Worm (Caenorhabditis elegans) whole organism, young adult: ENCODE data around the gene T20G5.9.
"Not testable (repeated sequence)": the region's sequence is repeated elsewhere in the genome, so short reads cannot be mapped to it uniquely, and the experiment has no call there.

Source experiments
- F23B12.7 ChIP-seq: sonication (generic microtip); optimal IDR thresholded peaks from 2 replicates; lab custom pipeline; 2017; ENCODE audit warnings: missing genetic modification characterization, mild to moderate bottlenecking, missing compliant biosample characterization, antibody characterized with exemption, moderate library complexity; ENCODE audit not compliant: insufficient read depth
- F33H1.4 ChIP-seq: fragments of 200-800 bp; sonication (Bioruptor generic); IDR thresholded peaks from 2 replicates; pipeline ENCODE4 v1.3.6; 2022; ENCODE audit warnings: missing genetic modification reagents, missing genetic modification characterization, missing compliant biosample characterization
- F49E8.2 ChIP-seq: sonication (generic microtip); optimal IDR thresholded peaks from 3 replicates; lab custom pipeline; 2017; ENCODE audit warnings: missing genetic modification characterization, mild to moderate bottlenecking, missing compliant biosample characterization, antibody characterized with exemption, moderate library complexity; ENCODE audit not compliant: insufficient read depth
- F57A8.1 ChIP-seq: fragments of 200-800 bp; sonication (Bioruptor generic); optimal IDR thresholded peaks from 2 replicates; lab custom pipeline; 2018; ENCODE audit warnings: mild to moderate bottlenecking, missing genetic modification characterization, moderate library complexity, missing compliant biosample characterization
- K12H6.12 ChIP-seq: fragments of 200-800 bp; sonication (Bioruptor generic); optimal IDR thresholded peaks from 2 replicates; lab custom pipeline; 2018; ENCODE audit warnings: mild to moderate bottlenecking, missing genetic modification characterization, missing compliant biosample characterization
- Y79H2A.3 ChIP-seq: fragments of 200-800 bp; sonication (Bioruptor generic); conservative IDR thresholded peaks from 2 replicates; pipeline ENCODE4 v1.3.6; 2022; ENCODE audit warnings: missing genetic modification reagents, missing genetic modification characterization, missing compliant biosample characterization
- Y95B8A.8 ChIP-seq: fragments of 200-800 bp; sonication (Bioruptor generic); IDR thresholded peaks from 2 replicates; pipeline ENCODE4 v1.3.6; 2022; ENCODE audit warnings: missing genetic modification reagents, missing genetic modification characterization, missing compliant biosample characterization
- ZK185.1 ChIP-seq: sonication (generic microtip); optimal IDR thresholded peaks from 2 replicates; lab custom pipeline; 2016; ENCODE audit warnings: mild to moderate bottlenecking, missing genetic modification characterization, missing compliant biosample characterization; ENCODE audit not compliant: poor library complexity, severe bottlenecking
- attf-5 ChIP-seq: fragments of 200-800 bp; sonication (Bioruptor generic); optimal IDR thresholded peaks from 2 replicates; lab custom pipeline; 2018; ENCODE audit warnings: mild to moderate bottlenecking, missing genetic modification characterization, missing compliant biosample characterization
- dpl-1 ChIP-seq: fragments of 150-350 bp; optimal IDR thresholded peaks from 2 replicates; lab custom pipeline; 2014; ENCODE audit warnings: missing biosample characterization, missing genetic modification reagents, missing genetic modification characterization
- efl-1 ChIP-seq: fragments of 150-350 bp; optimal IDR thresholded peaks from 2 replicates; lab custom pipeline; 2014; ENCODE audit warnings: missing biosample characterization, missing genetic modification reagents, missing genetic modification characterization
- egl-18 ChIP-seq: fragments of 200-800 bp; sonication (Bioruptor generic); IDR thresholded peaks from 2 replicates; pipeline ENCODE4 v1.3.6; 2022; ENCODE audit warnings: missing genetic modification reagents, missing genetic modification characterization, missing compliant biosample characterization
- ekl-4 ChIP-seq: fragments of 200-800 bp; sonication (Bioruptor generic); IDR thresholded peaks from 2 replicates; pipeline ENCODE4 v1.3.6; 2022; ENCODE audit warnings: missing genetic modification reagents, missing genetic modification characterization, missing compliant biosample characterization
- hsf-1 ChIP-seq: fragments of 200-800 bp; sonication (Bioruptor generic); IDR thresholded peaks from 2 replicates; pipeline ENCODE4 v1.3.6; 2022; ENCODE audit warnings: missing genetic modification reagents, missing genetic modification characterization, missing compliant biosample characterization
- let-607 ChIP-seq, 2 experiments: fragments of 200-800 bp in 1 of 2; sonication (Bioruptor generic) in 1 of 2; sonication (generic microtip) in 1 of 2; optimal IDR thresholded peaks; 2 replicates each; lab custom pipeline; 2016 to 2018; ENCODE audit warnings: mild to moderate bottlenecking in 2 of 2, missing compliant biosample characterization in 2 of 2, missing genetic modification characterization in 2 of 2, moderate library complexity in 2 of 2, missing genotype in 1 of 2
- lin-35 ChIP-seq, 3 experiments: fragments of 150-350 bp in 2 of 3; sonication (generic microtip) in 1 of 3; optimal IDR thresholded peaks; 2 replicates each; lab custom pipeline; 2014 to 2018; ENCODE audit warnings: missing biosample characterization in 3 of 3, missing genetic modification characterization in 3 of 3, missing genetic modification reagents in 3 of 3
- lin-54 ChIP-seq: fragments of 200-800 bp; sonication (Bioruptor generic); optimal IDR thresholded peaks from 2 replicates; lab custom pipeline; 2018; ENCODE audit warnings: mild to moderate bottlenecking, missing genetic modification characterization, missing compliant biosample characterization
- lir-1 ChIP-seq: fragments of 200-800 bp; sonication (Bioruptor generic); conservative IDR thresholded peaks from 2 replicates; pipeline ENCODE4 v1.3.6; 2022; ENCODE audit warnings: missing genetic modification reagents, missing genetic modification characterization, missing compliant biosample characterization
- lsl-1 ChIP-seq: fragments of 200-800 bp; sonication (Bioruptor generic); optimal IDR thresholded peaks from 2 replicates; lab custom pipeline; 2018; ENCODE audit warnings: mild to moderate bottlenecking, missing genetic modification characterization, moderate library complexity, missing compliant biosample characterization
- madf-10 ChIP-seq: sonication (generic microtip); optimal IDR thresholded peaks from 2 replicates; lab custom pipeline; 2016; ENCODE audit warnings: mild to moderate bottlenecking, missing genetic modification characterization, missing compliant biosample characterization
- madf-8 ChIP-seq: fragments of 200-800 bp; sonication (Bioruptor generic); conservative IDR thresholded peaks from 2 replicates; pipeline ENCODE4 v1.3.6; 2022; ENCODE audit warnings: missing genetic modification reagents, missing genetic modification characterization, missing compliant biosample characterization
- nhr-27 ChIP-seq: fragments of 200-800 bp; sonication (Bioruptor generic); optimal IDR thresholded peaks from 2 replicates; lab custom pipeline; 2018; ENCODE audit warnings: mild to moderate bottlenecking, missing genetic modification characterization, moderate library complexity, missing compliant biosample characterization
- nhr-80 ChIP-seq: sonication (generic microtip); optimal IDR thresholded peaks from 2 replicates; lab custom pipeline; 2016; ENCODE audit warnings: missing genetic modification characterization, missing compliant biosample characterization
- pha-4 ChIP-seq: fragments of 150-350 bp; sonication (generic microtip); optimal IDR thresholded peaks from 2 replicates; lab custom pipeline; 2014; ENCODE audit warnings: missing biosample characterization, missing genetic modification reagents, missing genetic modification characterization
- repo-1 ChIP-seq: sonication (generic microtip); optimal IDR thresholded peaks from 2 replicates; lab custom pipeline; 2017; ENCODE audit warnings: mild to moderate bottlenecking, missing genetic modification characterization, missing compliant biosample characterization
- rpc-1 ChIP-seq, 2 experiments: fragments of 150-350 bp in 1 of 2; sonication (generic microtip) in 1 of 2; optimal IDR thresholded peaks; 2 replicates each; lab custom pipeline; 2014 to 2018; ENCODE audit warnings: missing biosample characterization in 1 of 2, missing genetic modification characterization in 1 of 2, missing genetic modification reagents in 1 of 2, missing genotype in 1 of 2
- snpc-1.3 ChIP-seq: sonication (generic microtip); optimal IDR thresholded peaks from 2 replicates; lab custom pipeline; 2017; ENCODE audit warnings: missing genetic modification characterization, mild to moderate bottlenecking, missing compliant biosample characterization, antibody characterized with exemption, moderate library complexity, missing genotype, missing genetic modification reagents; ENCODE audit not compliant: insufficient read depth
- snpc-4 ChIP-seq, 5 experiments: fragments of 150-350 bp in 1 of 5; sonication (generic microtip) in 4 of 5; optimal IDR thresholded peaks; 2 replicates each; lab custom pipeline; 2014 to 2018; ENCODE audit warnings: missing genetic modification characterization in 5 of 5, missing biosample characterization in 3 of 5, antibody characterized with exemption in 2 of 5, mild to moderate bottlenecking in 2 of 5, missing compliant biosample characterization in 2 of 5, missing genotype in 2 of 5, moderate library complexity in 2 of 5, missing genetic modification reagents in 1 of 5
- somi-1 ChIP-seq: fragments of 200-800 bp; sonication (Bioruptor generic); optimal IDR thresholded peaks from 2 replicates; lab custom pipeline; 2018; ENCODE audit warnings: mild to moderate bottlenecking, missing genetic modification characterization, missing compliant biosample characterization
- xnd-1 ChIP-seq: sonication (generic microtip); optimal IDR thresholded peaks from 2 replicates; lab custom pipeline; 2016; ENCODE audit warnings: missing genotype, missing genetic modification reagents, missing genetic modification characterization, missing compliant biosample characterization
- zfh-2 ChIP-seq: fragments of 200-800 bp; sonication (Bioruptor generic); conservative IDR thresholded peaks from 2 replicates; pipeline ENCODE4 v1.3.6; 2022; ENCODE audit warnings: missing genetic modification reagents, missing genetic modification characterization, missing compliant biosample characterization
- ztf-22 ChIP-seq: fragments of 200-800 bp; sonication (Bioruptor generic); optimal IDR thresholded peaks from 2 replicates; lab custom pipeline; 2018; ENCODE audit warnings: mild to moderate bottlenecking, missing genetic modification characterization, moderate library complexity, missing compliant biosample characterization

Gene T20G5.9

DNA sequence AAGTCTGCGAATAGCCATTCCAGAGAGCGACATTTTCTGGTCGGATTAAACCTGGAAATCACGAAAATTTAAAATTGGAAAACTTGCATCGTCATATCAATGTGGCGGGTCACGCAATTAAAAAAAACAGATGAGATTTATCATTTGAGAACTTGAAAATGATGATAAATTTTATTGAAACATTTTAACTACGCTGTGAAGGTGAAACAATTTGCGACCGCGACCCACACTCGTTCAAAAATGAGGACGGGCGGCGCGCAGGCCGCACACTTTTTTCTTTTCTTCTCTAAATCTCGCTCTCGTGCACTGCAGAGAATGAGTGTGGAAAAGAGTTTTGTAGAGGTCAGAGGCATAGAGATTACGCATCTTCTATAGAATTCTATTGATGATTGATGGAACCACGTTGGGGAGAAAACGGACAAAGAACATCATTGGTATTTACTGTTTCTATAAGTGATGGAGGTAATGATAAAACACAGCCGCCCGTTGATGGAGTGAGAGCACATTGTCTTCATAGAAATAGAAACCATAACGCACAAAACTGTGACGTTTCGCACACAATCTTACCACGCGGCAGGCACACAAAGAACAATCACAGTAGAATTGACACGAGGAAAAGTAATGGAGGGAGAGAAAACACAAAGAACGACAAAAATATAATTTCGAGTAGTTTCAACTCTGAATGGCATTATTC is 7.1 kb downstream of the T20G5.9 start, which contains the start of gene cts-1 (continued):
- TF ChIP-seq Y95B8A.8 (GFP tag; lab: Robert Waterston, UW) (no peak), let-607 (tag; optimal IDR thresholded peaks at IDR 0.05; lab: Kevin White, UChicago) (peak; percentile 63 to 91), F57A8.1 (no peak), egl-18 (GFP tag; lab: Robert Waterston, UW) (no peak), ekl-4 (GFP tag; lab: Robert Waterston, UW) (no peak), snpc-1.3 (tag; lab: Kevin White, UChicago) (no peak), xnd-1 (tag; lab: Kevin White, UChicago) (no peak), efl-1 (peak; percentile 41), repo-1 (tag; lab: Kevin White, UChicago) (peak; percentile 6), F33H1.4 (no peak), ztf-22 (GFP tag; lab: Kevin White, UChicago) (peak; percentile 52)
- TF ChIP-seq, all 124 proteins: peak for 30

DNA sequence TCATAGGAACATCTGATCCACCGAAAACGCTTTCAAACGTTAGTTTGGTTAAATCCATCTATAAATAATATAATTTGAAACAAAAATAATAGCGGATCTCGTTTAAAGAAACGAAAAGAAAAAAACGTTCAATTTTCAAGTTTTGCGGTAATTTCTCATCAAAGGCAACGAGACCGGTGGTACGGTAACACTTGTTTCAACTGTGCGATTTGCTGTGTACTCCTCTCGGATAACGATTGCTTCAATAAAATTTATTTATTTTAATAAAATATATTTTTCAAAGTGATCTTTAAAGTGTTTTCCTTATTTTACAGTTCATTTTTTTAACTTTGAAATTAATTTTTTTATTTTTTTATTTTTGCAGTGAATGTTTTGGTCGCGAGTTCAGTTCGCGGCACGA is 8.9 kb downstream of the T20G5.9 start, which contains the start of the genes rde-4 and cox-14:
TSS of gene rde-4 (minus strand) at position 60 of the 400 bp plus-strand sequence.
TSS of gene cox-14 (plus strand) at position 356 of the 400 bp plus-strand sequence.
- TF ChIP-seq dpl-1 (GFP tag; lab: Kevin White, UChicago): peak; percentile 27
- TF ChIP-seq lsl-1 (GFP tag; lab: Kevin White, UChicago): peak; percentile 88
- TF ChIP-seq F23B12.7 (tag; lab: Kevin White, UChicago): peak; percentile 72
- TF ChIP-seq lir-1 (GFP tag; lab: Robert Waterston, UW): no peak
- peak; percentile 48 for TF ChIP-seq efl-1
- peak; percentile 48 for TF ChIP-seq snpc-1.3 (tag; lab: Kevin White, UChicago)
- peak; percentile 29 for TF ChIP-seq snpc-4 (GFP tag; optimal IDR thresholded peaks at IDR 0.05; lab: Kevin White, UChicago)
- peak in 1 of 4 experiments; percentile 9 for TF ChIP-seq snpc-4 (tag; optimal IDR thresholded peaks at IDR 0.05; lab: Kevin White, UChicago)
- no peak for TF ChIP-seq Y95B8A.8 (GFP tag; lab: Robert Waterston, UW)
- TF ChIP-seq ZK185.1: peak; percentile 39
- TF ChIP-seq pha-4: peak; percentile 32
- TF ChIP-seq lin-54 (GFP tag; lab: Kevin White, UChicago): peak; percentile 62
- peak; percentile 22 for TF ChIP-seq xnd-1 (tag; lab: Kevin White, UChicago)
- peak in 1 of 3 experiments; percentile 86 for TF ChIP-seq lin-35 (GFP tag; optimal IDR thresholded peaks at IDR 0.05; lab: Kevin White, UChicago)
- TF ChIP-seq let-607 (tag; optimal IDR thresholded peaks at IDR 0.05; lab: Kevin White, UChicago): peak in 1 of 2 experiments; percentile 50
- peak; percentile 23 for TF ChIP-seq madf-10 (tag; lab: Kevin White, UChicago)
- no peak for TF ChIP-seq nhr-27 (tag; lab: Kevin White, UChicago)
- TF ChIP-seq, all 124 proteins: peak for 13

DNA sequence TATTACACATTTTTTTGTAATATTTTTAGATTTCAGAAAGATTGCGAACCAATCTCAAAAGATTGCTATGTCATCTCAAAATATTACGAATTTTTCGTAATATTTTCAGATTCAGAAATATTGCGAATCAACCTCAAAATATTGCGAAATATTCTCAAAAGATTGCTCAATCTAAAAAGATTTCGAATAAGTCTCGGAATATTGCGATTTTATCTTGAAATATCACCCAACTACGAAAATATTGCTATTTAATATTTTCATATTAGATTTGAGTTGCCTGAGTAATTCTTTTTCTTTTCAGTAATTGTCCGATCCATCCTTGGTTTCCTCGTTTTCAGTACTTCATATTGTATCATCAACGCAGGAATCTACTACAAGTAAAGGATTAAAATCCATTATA is 12.2 kb downstream of the T20G5.9 start, which contains the start of gene Y70G10A.4:
TSS of gene Y70G10A.4 (plus strand) at position 301 of the 400 bp plus-strand sequence.
- TF ChIP-seq zfh-2; K12H6.12; hsf-1 (GFP tag; lab: Robert Waterston, UW): not testable (repeated sequence)
- TF ChIP-seq, all 124 proteins: peak for 0; not testable (repeated sequence) for 124

DNA sequence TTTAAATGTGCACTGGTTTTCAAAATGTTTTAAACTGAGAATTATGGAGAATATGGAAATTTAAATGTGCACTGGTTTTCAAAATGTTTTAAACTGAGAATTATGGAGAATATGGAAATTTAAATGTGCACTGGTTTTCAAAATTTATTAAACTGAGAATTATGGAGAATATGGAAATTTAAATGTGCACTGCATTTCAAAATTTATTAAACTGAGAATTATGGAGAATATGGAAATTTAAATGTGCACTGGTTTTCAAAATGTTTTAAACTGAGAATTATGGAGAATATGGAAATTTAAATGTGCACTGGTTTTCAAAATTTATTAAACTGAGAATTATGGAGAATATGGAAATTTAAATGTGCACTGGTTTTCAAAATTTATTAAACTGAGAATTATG is 15.4 kb downstream of the T20G5.9 start:
- TF ChIP-seq ZK185.1: peak; percentile 89
- TF ChIP-seq, all 124 proteins: peak for 1; not testable (repeated sequence) for 123

DNA sequence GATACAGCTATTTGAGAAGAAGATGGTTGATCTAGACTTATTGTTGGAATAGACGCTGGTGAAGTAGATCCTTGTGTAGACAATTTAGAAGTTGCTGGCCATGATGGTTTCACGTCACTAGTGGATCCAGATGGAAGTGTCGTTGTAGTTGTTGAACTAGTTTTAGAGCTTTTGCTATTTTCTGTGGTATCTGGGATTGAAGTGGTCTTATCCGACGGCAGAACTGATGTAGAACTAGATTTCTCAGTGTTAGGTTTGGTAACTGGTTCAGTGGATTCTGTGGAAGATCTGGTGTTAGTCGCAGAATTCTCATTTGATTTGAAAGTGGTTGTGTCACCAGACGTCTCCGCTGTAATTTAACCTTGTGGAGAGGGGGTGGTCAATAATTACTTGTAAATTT is 22.0 kb downstream of the T20G5.9 start:
- TF ChIP-seq madf-8 (GFP tag; lab: Robert Waterston, UW) (no peak), nhr-80 (no peak), attf-5 (GFP tag; lab: Kevin White, UChicago) (no peak), F33H1.4 (no peak), F49E8.2 (tag; lab: Kevin White, UChicago) (no peak), Y79H2A.3 (GFP tag; lab: Robert Waterston, UW) (no peak), hsf-1 (GFP tag; lab: Robert Waterston, UW) (no peak), ekl-4 (GFP tag; lab: Robert Waterston, UW) (no peak), somi-1 (no peak), rpc-1 (optimal IDR thresholded peaks at IDR 0.05; lab: Kevin White, UChicago) (no peak), rpc-1 (tag; optimal IDR thresholded peaks at IDR 0.05; lab: Kevin White, UChicago) (no peak)
- TF ChIP-seq, all 124 proteins: peak for 0
